Worm (Caenorhabditis elegans): ENCODE data around the gene vps-39.

DNA sequence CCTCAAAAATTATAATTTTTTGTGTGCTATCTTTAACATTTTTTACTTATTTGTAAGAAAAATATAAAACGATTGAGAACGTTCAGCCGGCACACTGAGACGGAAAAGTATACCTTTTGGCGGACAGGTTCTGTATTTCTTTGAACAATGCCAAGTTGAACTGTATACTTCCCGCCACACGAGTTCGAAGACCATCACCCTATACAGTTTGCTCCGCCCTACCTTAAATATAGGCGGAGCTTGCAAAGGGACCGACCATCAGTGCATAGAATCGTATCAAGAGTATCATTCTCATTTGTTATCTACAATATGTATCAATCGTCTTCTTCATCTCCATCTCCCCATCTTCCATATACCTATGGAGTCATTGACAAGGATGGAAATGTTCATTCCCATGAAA is 53.4 kb downstream of the vps-39 start, which contains the start of gene end-1:
- TF ChIP-seq hmbx-1 (tag; optimal IDR thresholded peaks at IDR 0.05) (no peak), F13C5.2 (tag; optimal IDR thresholded peaks at IDR 0.05) (no peak), hmg-4 (GFP tag; optimal IDR thresholded peaks at IDR 0.05) (no peak), ama-1 (optimal IDR thresholded peaks at IDR 0.05) (no peak), tra-4 (tag; optimal IDR thresholded peaks at IDR 0.05) (no peak)
